Worm (Caenorhabditis elegans): ENCODE data around the gene F55B12.2.
A peak's percentile ranks its signal among the peaks of the same experiment; 100 is the strongest.

Gene F55B12.2

ce11 chrV:13789362-13789761 is 27.4 kb downstream of the F55B12.2 start (continued):
- no peak for TF ChIP-seq F49E8.2 (tag; optimal IDR thresholded peaks at IDR 0.05; ENCODE audit: insufficient read depth)
- no peak for TF ChIP-seq madf-6 (GFP tag; IDR thresholded peaks at IDR 0.05)
- TF ChIP-seq zim-3 (tag; optimal IDR thresholded peaks at IDR 0.05) = no peak
- TF ChIP-seq hlh-12 (tag; optimal IDR thresholded peaks at IDR 0.05) = no peak
- no peak for TF ChIP-seq cebp-2 (GFP tag; IDR thresholded peaks at IDR 0.05)
- TF ChIP-seq bed-2 (GFP tag; IDR thresholded peaks at IDR 0.05) = no peak
- peak; percentile 59; the same call in 1 of the 2 replicates for TF ChIP-seq hmg-1.2 (GFP tag; IDR thresholded peaks at IDR 0.05)
- no peak for TF ChIP-seq T07F8.4 (tag; optimal IDR thresholded peaks at IDR 0.05)
- TF ChIP-seq repo-1 (tag; optimal IDR thresholded peaks at IDR 0.05) = no peak
- TF ChIP-seq Y95B8A.8 (GFP tag; IDR thresholded peaks at IDR 0.05) = peak; percentile 73; the same call in 1 of the 2 replicates
- no peak for TF ChIP-seq ceh-58 (GFP tag; IDR thresholded peaks at IDR 0.05)
- TF ChIP-seq nhr-120 (GFP tag; IDR thresholded peaks at IDR 0.05) = no peak
- no peak for TF ChIP-seq hmg-20 (GFP tag; IDR thresholded peaks at IDR 0.05)
- TF ChIP-seq ztf-6 (GFP tag; IDR thresholded peaks at IDR 0.05) = no peak
- peak; percentile 48 for TF ChIP-seq ztf-18 (tag; optimal IDR thresholded peaks at IDR 0.05)
- peak; percentile 61 for TF ChIP-seq madf-10 (tag; optimal IDR thresholded peaks at IDR 0.05)
- peak; percentile 79 for TF ChIP-seq dox-1 (GFP tag; IDR thresholded peaks at IDR 0.05)
- no peak for TF ChIP-seq lir-1 (GFP tag; conservative IDR thresholded peaks at IDR 0.05)
- peak; percentile 79 for TF ChIP-seq mcd-1 (GFP tag; IDR thresholded peaks at IDR 0.05)
- peak; percentile 1 for TF ChIP-seq dpl-1 (GFP tag; optimal IDR thresholded peaks at IDR 0.05)
- no peak for TF ChIP-seq mxl-1 (tag; optimal IDR thresholded peaks at IDR 0.05)
- no peak for TF ChIP-seq attf-3 (GFP tag; conservative IDR thresholded peaks at IDR 0.05)
- no peak for TF ChIP-seq F37B4.10 (GFP tag; IDR thresholded peaks at IDR 0.05)
- peak in 1 of 3 experiments; percentile 56 for TF ChIP-seq lin-35 (GFP tag; optimal IDR thresholded peaks at IDR 0.05)
- no peak for TF ChIP-seq ztf-22 (GFP tag; optimal IDR thresholded peaks at IDR 0.05)
- TF ChIP-seq ceh-40 (GFP tag; IDR thresholded peaks at IDR 0.05) = no peak
- no peak for TF ChIP-seq aptf-3 (GFP tag; IDR thresholded peaks at IDR 0.05)
- TF ChIP-seq mel-28 (tag; optimal IDR thresholded peaks at IDR 0.05; ENCODE audit: borderline replicate concordance) = no peak
- peak; percentile 93 for TF ChIP-seq nhr-80 (tag; optimal IDR thresholded peaks at IDR 0.05)
- TF ChIP-seq egl-18 (GFP tag; IDR thresholded peaks at IDR 0.05) = no peak
- no peak for TF ChIP-seq F57A8.1 (GFP tag; optimal IDR thresholded peaks at IDR 0.05)
- no peak for TF ChIP-seq ztf-26 (tag; optimal IDR thresholded peaks at IDR 0.05)
- TF ChIP-seq B0336.3 (GFP tag; IDR thresholded peaks at IDR 0.05) = peak; percentile 39; the same call in 1 of the 2 replicates
- no peak; the same call in 1 of the 2 replicates for TF ChIP-seq egl-44 (GFP tag; IDR thresholded peaks at IDR 0.05)
- no peak for TF ChIP-seq lsl-1 (GFP tag; optimal IDR thresholded peaks at IDR 0.05)
- TF ChIP-seq tbx-9 (tag; optimal IDR thresholded peaks at IDR 0.05; ENCODE audit: borderline replicate concordance) = no peak
- TF ChIP-seq lag-1 (GFP tag; IDR thresholded peaks at IDR 0.05) = no peak
- no peak for TF ChIP-seq atf-7 (tag; optimal IDR thresholded peaks at IDR 0.05)
- peak; percentile 62 for TF ChIP-seq lin-40 (tag; optimal IDR thresholded peaks at IDR 0.05)
- no peak for TF ChIP-seq aptf-2 (GFP tag; conservative IDR thresholded peaks at IDR 0.05)
- peak; percentile 70 for TF ChIP-seq F23B12.7 (tag; optimal IDR thresholded peaks at IDR 0.05; ENCODE audit: insufficient read depth)
- no peak for TF ChIP-seq snpc-1.3 (tag; optimal IDR thresholded peaks at IDR 0.05; ENCODE audit: insufficient read depth)
- TF ChIP-seq madf-8 (GFP tag; conservative IDR thresholded peaks at IDR 0.05) = no peak
- TF ChIP-seq tlf-1 (GFP tag; optimal IDR thresholded peaks at IDR 0.05) = peak; percentile 26
- no peak for TF ChIP-seq B0261.1 (tag; optimal IDR thresholded peaks at IDR 0.05)
- TF ChIP-seq B0035.1 (tag; optimal IDR thresholded peaks at IDR 0.05) = no peak
- TF ChIP-seq nfyb-1 (GFP tag; IDR thresholded peaks at IDR 0.05) = no peak
- no peak for TF ChIP-seq C06A6.2 (GFP tag; conservative IDR thresholded peaks at IDR 0.05)
- no peak for TF ChIP-seq hrde-1 (tag; optimal IDR thresholded peaks at IDR 0.05; ENCODE audit: borderline replicate concordance)
- TF ChIP-seq efl-1 (GFP tag; optimal IDR thresholded peaks at IDR 0.05) = no peak

Data from whole organism, young adult.